Fruit fly (Drosophila melanogaster) whole organism, wandering third instar larva: ENCODE measurements around the gene CG11842.

ENCODE experiments used
- CG32264 ChIP-seq: fragments of 200-800 bp; sonication (Bioruptor generic); optimal IDR thresholded peaks from 2 replicates; lab custom pipeline; 2016; ENCODE audit warnings: missing biosample characterization, missing genetic modification characterization
- CG9705 ChIP-seq: fragments of 200-800 bp; sonication (Bioruptor generic); optimal IDR thresholded peaks from 2 replicates; lab custom pipeline; 2018; ENCODE audit warnings: missing biosample characterization, mild to moderate bottlenecking, missing genetic modification characterization
- CrebA ChIP-seq: fragments of 200-800 bp; sonication (Bioruptor generic); optimal IDR thresholded peaks from 2 replicates; lab custom pipeline; 2016; ENCODE audit warnings: missing biosample characterization, mild to moderate bottlenecking, missing genetic modification characterization, borderline replicate concordance
- Dfd ChIP-seq: fragments of >200 bp; optimal IDR thresholded peaks from 2 replicates; lab custom pipeline; 2017; ENCODE audit warnings: missing biosample characterization, missing genetic modification characterization
- GATAd ChIP-seq: sonication (Bioruptor generic); optimal IDR thresholded peaks from 2 replicates; lab custom pipeline; 2016; ENCODE audit warnings: missing biosample characterization, missing genetic modification characterization
- HLH106 ChIP-seq: fragments of 200-800 bp; optimal IDR thresholded peaks from 3 replicates; lab custom pipeline; 2019; ENCODE audit warnings: missing biosample characterization, mild to moderate bottlenecking, missing genetic modification characterization, moderate library complexity
- Hnf4 ChIP-seq: fragments of 200-800 bp; sonication (Bioruptor generic); optimal IDR thresholded peaks from 2 replicates; lab custom pipeline; 2016; ENCODE audit warnings: missing biosample characterization, mild to moderate bottlenecking, missing genetic modification characterization
- Jra ChIP-seq: sonication (Bioruptor generic); optimal IDR thresholded peaks from 2 replicates; lab custom pipeline; 2016; ENCODE audit warnings: missing biosample characterization, missing genetic modification characterization
- Mio ChIP-seq: sonication (Bioruptor generic); optimal IDR thresholded peaks from 2 replicates; lab custom pipeline; 2016; ENCODE audit warnings: missing biosample characterization, missing genetic modification characterization
- Myc ChIP-seq: fragments of >200 bp; optimal IDR thresholded peaks from 2 replicates; lab custom pipeline; 2017
- N ChIP-seq: fragments of >200 bp; optimal IDR thresholded peaks from 2 replicates; lab custom pipeline; 2018; ENCODE audit warnings: missing biosample characterization, missing external identifiers, missing genetic modification characterization
- Rel ChIP-seq, 2 experiments: fragments of 200-800 bp; sonication (Bioruptor generic) in 1 of 2; optimal IDR thresholded peaks; 2 replicates in 1 of 2; 3 replicates in 1 of 2; lab custom pipeline; 2016 to 2019; ENCODE audit warnings: mild to moderate bottlenecking in 2 of 2, missing biosample characterization in 2 of 2, missing genetic modification characterization in 2 of 2, moderate library complexity in 1 of 2
- Sp1 ChIP-seq: fragments of 200-800 bp; sonication (Bioruptor generic); optimal IDR thresholded peaks from 3 replicates; lab custom pipeline; 2019; ENCODE audit warnings: missing biosample characterization, mild to moderate bottlenecking, missing genetic modification characterization, moderate library complexity
- Vsx2 ChIP-seq: fragments of 200-300, 225-300 bp; sonication (Bioruptor generic); optimal IDR thresholded peaks from 2 replicates; lab custom pipeline; 2018; ENCODE audit warnings: missing biosample characterization, missing genetic modification characterization; ENCODE audit not compliant: partially characterized antibody
- br ChIP-seq: fragments of 200-800 bp; sonication (Bioruptor generic); optimal IDR thresholded peaks from 2 replicates; lab custom pipeline; 2016; ENCODE audit warnings: missing biosample characterization, missing genetic modification characterization
- brk ChIP-seq: fragments of 200-800 bp; sonication (Bioruptor generic); optimal IDR thresholded peaks from 2 replicates; lab custom pipeline; 2016; ENCODE audit warnings: missing biosample characterization, mild to moderate bottlenecking, missing genetic modification characterization
- dl ChIP-seq, 2 experiments: fragments of 175-275, 200-275 bp in 1 of 2; fragments of 200-275 bp in 1 of 2; sonication (Bioruptor generic); optimal IDR thresholded peaks; lab custom pipeline; 2018; ENCODE audit warnings: mild to moderate bottlenecking in 2 of 2, missing biosample characterization in 2 of 2, missing genetic modification characterization in 2 of 2, moderate library complexity in 2 of 2; ENCODE audit not compliant: partially characterized antibody in 2 of 2, insufficient read depth in 1 of 2
- dmrt93B ChIP-seq: fragments of 200-800 bp; sonication (Bioruptor generic); optimal IDR thresholded peaks from 2 replicates; lab custom pipeline; 2018; ENCODE audit warnings: missing biosample characterization, mild to moderate bottlenecking, missing genetic modification characterization
- ey ChIP-seq: fragments of 200-800 bp; sonication (Bioruptor generic); optimal IDR thresholded peaks from 2 replicates; lab custom pipeline; 2016; ENCODE audit warnings: missing biosample characterization, missing genetic modification characterization
- foxo ChIP-seq, 2 experiments: fragments of 200-800 bp; sonication (Bioruptor generic); optimal IDR thresholded peaks; 2 replicates in 1 of 2; 3 replicates in 1 of 2; lab custom pipeline; 2016 to 2017; ENCODE audit warnings: missing biosample characterization in 2 of 2, missing genetic modification characterization in 2 of 2
- fru ChIP-seq: fragments of 200-800 bp; sonication (Bioruptor generic); optimal IDR thresholded peaks from 3 replicates; lab custom pipeline; 2016; ENCODE audit warnings: missing biosample characterization, mild to moderate bottlenecking, missing genetic modification characterization
- h ChIP-seq: fragments of 200-800 bp; sonication (Bioruptor generic); optimal IDR thresholded peaks from 3 replicates; lab custom pipeline; 2016; ENCODE audit warnings: missing biosample characterization, mild to moderate bottlenecking, missing genetic modification characterization
- jim ChIP-seq: fragments of 175-275, 200-325 bp; sonication (Bioruptor generic); optimal IDR thresholded peaks from 2 replicates; lab custom pipeline; 2016; ENCODE audit warnings: missing biosample characterization, mild to moderate bottlenecking, missing genetic modification characterization
- lola ChIP-seq: fragments of >200 bp; optimal IDR thresholded peaks from 2 replicates; lab custom pipeline; 2017; ENCODE audit warnings: missing biosample characterization, missing genetic modification characterization
- pan ChIP-seq: fragments of >200 bp; optimal IDR thresholded peaks from 2 replicates; lab custom pipeline; 2017
- sv ChIP-seq: fragments of 200-800 bp; sonication (Bioruptor generic); optimal IDR thresholded peaks from 3 replicates; lab custom pipeline; 2016; ENCODE audit warnings: missing biosample characterization, missing genetic modification characterization
- tai ChIP-seq: sonication (Bioruptor generic); optimal IDR thresholded peaks from 2 replicates; lab custom pipeline; 2016; ENCODE audit warnings: missing biosample characterization, missing genetic modification characterization
- usp ChIP-seq: fragments of >200 bp; optimal IDR thresholded peaks from 2 replicates; lab custom pipeline; 2017; ENCODE audit warnings: missing biosample characterization, missing genetic modification characterization

CG11842 gene

DNA sequence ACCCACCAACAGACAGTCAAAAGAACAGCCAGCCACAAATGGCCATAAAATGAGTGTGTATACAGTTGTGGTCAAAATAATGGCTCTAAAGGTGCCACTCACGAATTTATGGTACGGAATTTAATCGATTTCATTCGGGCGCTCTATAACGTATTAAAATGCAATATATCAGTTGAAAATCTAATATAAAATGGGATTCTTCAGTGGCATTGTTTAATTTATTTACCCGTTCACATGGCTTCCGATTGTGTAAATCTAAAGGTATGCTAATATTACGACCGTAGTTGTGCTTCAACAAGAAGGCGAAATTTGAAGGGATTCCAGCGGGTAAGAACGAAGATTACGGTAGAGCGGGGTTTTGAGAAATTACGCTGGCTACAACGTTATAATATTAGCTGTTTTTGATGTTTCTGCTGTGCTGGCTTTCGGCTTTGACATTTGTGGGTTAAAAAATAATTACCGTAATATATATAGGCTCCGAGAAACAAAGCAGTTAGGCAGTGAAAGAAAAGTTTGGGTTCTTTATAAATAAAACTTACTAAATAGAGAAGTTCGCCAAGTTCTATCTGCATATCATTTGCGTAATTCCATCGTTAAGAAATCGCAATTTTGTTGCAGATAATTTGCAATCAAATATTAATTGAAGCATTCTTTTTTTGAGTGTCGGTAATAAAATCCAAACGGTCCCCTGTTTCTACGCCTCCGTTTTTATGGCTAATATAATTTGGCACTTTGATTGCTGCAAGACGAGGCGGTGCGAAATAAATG lies 23.3 kb downstream of the CG11842 start (continued):
- peak; percentile 74 for TF ChIP-seq Hnf4 (GFP tag; lab: Kevin White, UChicago)
- TF ChIP-seq pan, result no peak
- TF ChIP-seq, all 38 proteins: peak for 21

DNA sequence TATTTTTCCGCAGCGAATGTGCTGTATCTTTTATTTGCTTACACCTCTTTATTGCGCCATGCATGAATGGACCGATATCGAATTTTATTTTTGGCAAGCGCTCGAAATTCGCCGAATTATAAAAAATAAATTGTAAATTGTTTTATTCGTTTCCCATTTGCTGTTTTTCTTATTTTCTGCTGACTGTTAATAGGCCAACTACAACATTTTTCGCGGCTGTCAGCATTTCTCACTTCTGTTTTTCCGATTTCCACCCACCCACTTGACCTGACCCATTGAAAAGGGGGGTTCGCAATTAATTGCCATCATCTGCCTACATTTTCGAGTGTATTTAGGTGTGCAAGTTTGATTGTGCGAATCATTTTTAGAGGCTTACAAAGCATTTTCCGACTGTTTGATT lies 24.1 kb downstream of the CG11842 start:
- no peak for TF ChIP-seq jim (GFP tag; lab: Kevin White, UChicago)
- no peak for TF ChIP-seq dl (GFP tag; optimal IDR thresholded peaks at IDR 0.05; lab: Kevin White, UChicago; ENCODE audit: insufficient read depth in 1 of 2, partially characterized antibody in 2 of 2)
- no peak for TF ChIP-seq CG32264 (GFP tag; lab: Kevin White, UChicago)
- no peak for TF ChIP-seq dmrt93B (GFP tag; lab: Kevin White, UChicago)
- no peak for TF ChIP-seq foxo (GFP tag; optimal IDR thresholded peaks at IDR 0.05; lab: Kevin White, UChicago)
- TF ChIP-seq N, result no peak
- TF ChIP-seq CrebA (GFP tag; lab: Kevin White, UChicago), result no peak
- no peak for TF ChIP-seq sv (GFP tag; lab: Kevin White, UChicago)
- no peak for TF ChIP-seq ey (GFP tag; lab: Kevin White, UChicago)
- no peak for TF ChIP-seq br (GFP tag; lab: Kevin White, UChicago)
- no peak for TF ChIP-seq CG9705 (GFP tag; lab: Kevin White, UChicago)
- TF ChIP-seq Sp1 (GFP tag; lab: Kevin White, UChicago), result no peak
- no peak for TF ChIP-seq brk (GFP tag; lab: Kevin White, UChicago)
- TF ChIP-seq fru (GFP tag; lab: Kevin White, UChicago), result no peak

- no peak for TF ChIP-seq h (GFP tag; lab: Kevin White, UChicago)
- no peak for TF ChIP-seq jim (GFP tag; lab: Kevin White, UChicago)
- no peak for TF ChIP-seq dl (GFP tag; optimal IDR thresholded peaks at IDR 0.05; lab: Kevin White, UChicago; ENCODE audit: insufficient read depth in 1 of 2, partially characterized antibody in 2 of 2)
- TF ChIP-seq Myc (lab: Kevin White, UChicago), result no peak
- TF ChIP-seq Mio, result no peak
- TF ChIP-seq N, result no peak
- no peak for TF ChIP-seq Sp1 (GFP tag; lab: Kevin White, UChicago)
- no peak for TF ChIP-seq foxo (GFP tag; optimal IDR thresholded peaks at IDR 0.05; lab: Kevin White, UChicago)
- TF ChIP-seq lola, result no peak
- no peak for TF ChIP-seq pan
- TF ChIP-seq fru (GFP tag; lab: Kevin White, UChicago), result no peak
- no peak for TF ChIP-seq HLH106 (tag; lab: Kevin White, UChicago)
- TF ChIP-seq Jra (GFP tag; lab: Kevin White, UChicago), result no peak
- no peak for TF ChIP-seq usp (GFP tag; lab: Kevin White, UChicago)
- TF ChIP-seq Rel (GFP tag; optimal IDR thresholded peaks at IDR 0.05; lab: Kevin White, UChicago), result no peak
- no peak for TF ChIP-seq Rel (tag; optimal IDR thresholded peaks at IDR 0.05; lab: Kevin White, UChicago)
- TF ChIP-seq dmrt93B (GFP tag; lab: Kevin White, UChicago), result no peak
- no peak for TF ChIP-seq tai (GFP tag; lab: Kevin White, UChicago)
- no peak for TF ChIP-seq GATAd (GFP tag; lab: Kevin White, UChicago)
Observed at dm6 chr3R:29077572-29077971, 25.1 kb downstream of the CG11842 start.

dm6 chr3R:29082034-29082433 lies 29.6 kb downstream of the CG11842 start:
- no peak for TF ChIP-seq HLH106 (tag; lab: Kevin White, UChicago)
- no peak for TF ChIP-seq Rel (GFP tag; optimal IDR thresholded peaks at IDR 0.05; lab: Kevin White, UChicago)
- TF ChIP-seq Rel (tag; optimal IDR thresholded peaks at IDR 0.05; lab: Kevin White, UChicago), result peak; percentile 49

- peak; percentile 16 for TF ChIP-seq Vsx2
- TF ChIP-seq Myc (lab: Kevin White, UChicago), result peak; percentile 39
- TF ChIP-seq Dfd (GFP tag; lab: Kevin White, UChicago), result peak; percentile 9
- TF ChIP-seq Jra (GFP tag; lab: Kevin White, UChicago), result no peak
- TF ChIP-seq N, result no peak
- no peak for TF ChIP-seq lola
- no peak for TF ChIP-seq pan
- no peak for TF ChIP-seq Rel (GFP tag; optimal IDR thresholded peaks at IDR 0.05; lab: Kevin White, UChicago)
- TF ChIP-seq Rel (tag; optimal IDR thresholded peaks at IDR 0.05; lab: Kevin White, UChicago), result peak; percentile 53
Observed at dm6 chr3R:29082511-29083296, 30.2 kb downstream of the CG11842 start.
